Fruit fly (Drosophila melanogaster): ENCODE results near the gene CG31465.

DNA sequence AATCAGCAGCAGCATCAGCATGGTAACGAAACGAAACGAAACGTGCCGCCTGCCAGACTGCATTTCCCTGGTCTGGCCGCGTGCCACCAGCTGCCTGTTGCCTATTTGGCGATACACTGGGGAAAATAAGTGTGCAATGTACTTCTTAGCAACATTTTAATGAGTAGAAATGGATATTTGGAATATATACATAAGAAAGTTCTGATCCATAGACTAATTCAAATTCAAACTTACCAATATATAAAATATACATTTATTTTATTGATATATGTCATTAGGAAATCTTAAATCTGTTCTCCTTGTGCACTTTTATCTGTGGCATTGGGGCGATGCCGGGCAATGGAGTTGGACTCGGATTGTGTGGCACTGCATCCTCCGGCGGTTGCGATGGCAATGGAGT, 13.3 kb downstream of the CG31465 start:
- TF ChIP-seq h (optimal IDR thresholded peaks at IDR 0.05): no peak
- TF ChIP-seq psq (optimal IDR thresholded peaks at IDR 0.05): no peak
